Worm (Caenorhabditis elegans): ENCODE results near the gene Y73F8A.10.
A peak's percentile ranks its signal among the peaks of the same experiment; 100 is the strongest.

Y73F8A.10 gene

ce11 chrIV:15289508-15289907 lies 4.6 kb upstream of the Y73F8A.10 start (continued):
- TF ChIP-seq T07F8.4 (tag; optimal IDR thresholded peaks at IDR 0.05) (peak; percentile 34), attf-5 (GFP tag; optimal IDR thresholded peaks at IDR 0.05) (peak; percentile 22), dox-1 (GFP tag; IDR thresholded peaks at IDR 0.05) (no peak), rec-8 (tag; optimal IDR thresholded peaks at IDR 0.05) (peak; percentile 11 to 36), ztf-6 (GFP tag; IDR thresholded peaks at IDR 0.05) (no peak), zfh-2 (GFP tag; conservative IDR thresholded peaks at IDR 0.05) (no peak), hmg-1.2 (GFP tag; IDR thresholded peaks at IDR 0.05) (peak; percentile 74), lag-1 (GFP tag; IDR thresholded peaks at IDR 0.05) (no peak), madf-10 (tag; optimal IDR thresholded peaks at IDR 0.05) (no peak), hmg-20 (GFP tag; IDR thresholded peaks at IDR 0.05) (no peak), F37B4.10 (GFP tag; IDR thresholded peaks at IDR 0.05) (no peak), akir-1 (GFP tag; optimal IDR thresholded peaks at IDR 0.05) (no peak), ceh-40 (GFP tag; IDR thresholded peaks at IDR 0.05) (no peak), mes-4 (tag; optimal IDR thresholded peaks at IDR 0.05) (no peak), let-607 (tag; optimal IDR thresholded peaks at IDR 0.05) (peak in 1 of 2 experiments; percentile 1), xnd-1 (tag; optimal IDR thresholded peaks at IDR 0.05) (no peak), unc-130 (GFP tag; optimal IDR thresholded peaks at IDR 0.05) (no peak), attf-3 (GFP tag; conservative IDR thresholded peaks at IDR 0.05) (no peak), nfyb-1 (GFP tag; IDR thresholded peaks at IDR 0.05) (peak; percentile 71; the same call in 1 of the 2 replicates), B0336.3 (GFP tag; IDR thresholded peaks at IDR 0.05) (no peak), Y53F4B.3 (GFP tag; IDR thresholded peaks at IDR 0.05) (0 out of 2 replicates have a peak, but pooled peaks have one; percentile 11), ets-4 (GFP tag; optimal IDR thresholded peaks at IDR 0.05) (no peak), lin-40 (tag; optimal IDR thresholded peaks at IDR 0.05) (no peak), ceh-79 (tag; optimal IDR thresholded peaks at IDR 0.05) (no peak), lin-35 (GFP tag; optimal IDR thresholded peaks at IDR 0.05) (no peak), F33H1.4 (GFP tag; IDR thresholded peaks at IDR 0.05) (no peak), snpc-1.3 (tag; optimal IDR thresholded peaks at IDR 0.05; ENCODE audit: insufficient read depth) (peak; percentile 75), madf-8 (GFP tag; conservative IDR thresholded peaks at IDR 0.05) (no peak), ZK185.1 (tag; optimal IDR thresholded peaks at IDR 0.05; ENCODE audit: poor library complexity, severe bottlenecking) (peak; percentile 63), F52B5.7 (tag; optimal IDR thresholded peaks at IDR 0.05) (no peak), gei-17 (GFP tag; optimal IDR thresholded peaks at IDR 0.05) (no peak), sea-2 (GFP tag; IDR thresholded peaks at IDR 0.05) (no peak), mxl-1 (tag; optimal IDR thresholded peaks at IDR 0.05) (peak; percentile 54), rcor-1 (GFP tag; IDR thresholded peaks at IDR 0.05) (no peak), nhr-27 (tag; optimal IDR thresholded peaks at IDR 0.05) (no peak), F57C9.4 (tag; optimal IDR thresholded peaks at IDR 0.05) (no peak), T26A5.8 (tag; optimal IDR thresholded peaks at IDR 0.05) (no peak), snpc-3.4 (tag; optimal IDR thresholded peaks at IDR 0.05) (peak; percentile 35), nfya-1 (tag; optimal IDR thresholded peaks at IDR 0.05; ENCODE audit: borderline replicate concordance, insufficient read depth) (no peak), F57A8.1 (GFP tag; optimal IDR thresholded peaks at IDR 0.05) (no peak), Y79H2A.3 (GFP tag; conservative IDR thresholded peaks at IDR 0.05) (no peak), egrh-3 (GFP tag; IDR thresholded peaks at IDR 0.05) (no peak), snpc-1.1 (tag; optimal IDR thresholded peaks at IDR 0.05; ENCODE audit: insufficient read depth) (peak; percentile 9), snpc-4 (GFP tag; optimal IDR thresholded peaks at IDR 0.05) (peak; percentile 89), snpc-4 (tag; optimal IDR thresholded peaks at IDR 0.05) (peak; percentile 34 to 97 (median 92)), tbp1 (GFP tag; optimal IDR thresholded peaks at IDR 0.05) (peak; percentile 98), nhr-120 (GFP tag; IDR thresholded peaks at IDR 0.05) (no peak), bed-1 (GFP tag; IDR thresholded peaks at IDR 0.05) (no peak)
